Worm (Caenorhabditis elegans) whole organism, L4/young adult: ENCODE data around the gene tag-307.

Experiments
- W03F9.2 ChIP-seq: fragments of 150-350 bp; optimal IDR thresholded peaks from 2 replicates; lab custom pipeline; 2014; ENCODE audit warnings: missing biosample characterization, missing genetic modification characterization
- dao-5 ChIP-seq: sonication (generic microtip); optimal IDR thresholded peaks from 2 replicates; lab custom pipeline; 2016; ENCODE audit warnings: missing genotype, missing genetic modification characterization, moderate library complexity, missing compliant biosample characterization
- him-1 ChIP-seq: sonication (generic microtip); optimal IDR thresholded peaks from 2 replicates; lab custom pipeline; 2016; ENCODE audit warnings: missing genotype, missing genetic modification reagents, missing genetic modification characterization, missing compliant biosample characterization

DNA sequence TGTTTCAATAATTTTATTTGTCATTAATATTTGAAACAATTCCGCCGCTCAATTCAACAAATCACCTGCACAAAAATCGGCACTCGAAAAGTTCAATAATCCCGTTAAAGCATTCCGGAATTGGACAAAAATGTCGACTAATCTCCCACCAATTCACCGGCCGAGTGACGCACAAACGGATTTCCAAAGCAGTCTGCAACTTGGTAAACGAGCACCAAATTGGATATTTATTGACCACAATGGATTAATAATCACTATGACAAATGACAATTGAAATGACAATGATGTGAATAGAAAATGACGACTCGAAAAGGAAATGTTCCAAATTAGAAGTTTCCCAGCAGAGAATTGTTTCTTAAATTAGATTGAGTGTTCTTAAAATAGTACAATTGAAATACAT is 21.4 kb downstream of the tag-307 start:
- TF ChIP-seq dao-5 (no peak), him-1 (no peak), W03F9.2 (no peak)
